Fruit fly (Drosophila melanogaster) whole organism, embryonic: ENCODE data around the gene CG4991.
A peak's percentile ranks its signal among the peaks of the same experiment; 100 is the strongest.

Source experiments
- Ada2b ChIP-seq: fragments of 200-800 bp; sonication (Bioruptor generic); IDR thresholded peaks from 2 replicates; pipeline ENCODE4 v1.3.6; 2022; ENCODE audit warnings: missing biosample characterization, missing genetic modification characterization
- Adf1 ChIP-seq: fragments of 200-800 bp; sonication (Bioruptor generic); IDR thresholded peaks from 2 replicates; pipeline ENCODE4 v1.3.6; 2022; ENCODE audit warnings: missing biosample characterization, missing genetic modification characterization
- CG10209 ChIP-seq: fragments of 200-800 bp; sonication (Bioruptor generic); optimal IDR thresholded peaks from 3 replicates; lab custom pipeline; 2017; ENCODE audit warnings: missing biosample characterization, mild to moderate bottlenecking, missing genetic modification characterization, missing genetic modification reagents
- CG10462 ChIP-seq: fragments of 200-800 bp; sonication (Bioruptor generic); optimal IDR thresholded peaks from 2 replicates; lab custom pipeline; 2016; ENCODE audit warnings: missing biosample characterization, missing genetic modification characterization
- CG10565 ChIP-seq: fragments of 200-800 bp; sonication (Bioruptor generic); optimal IDR thresholded peaks from 3 replicates; lab custom pipeline; 2016; ENCODE audit warnings: missing biosample characterization, mild to moderate bottlenecking, missing genetic modification characterization
- CG11723 ChIP-seq: fragments of 200-800 bp; sonication (Bioruptor generic); optimal IDR thresholded peaks from 2 replicates; lab custom pipeline; 2017; ENCODE audit warnings: missing biosample characterization, mild to moderate bottlenecking, missing genetic modification characterization
- CG12769 ChIP-seq: fragments of 200-800 bp; sonication (Bioruptor generic); optimal IDR thresholded peaks from 2 replicates; lab custom pipeline; 2019; ENCODE audit warnings: missing biosample characterization, mild to moderate bottlenecking, missing genetic modification characterization, moderate library complexity
- CG12942 ChIP-seq: fragments of 200-800 bp; sonication (Bioruptor generic); optimal IDR thresholded peaks from 3 replicates; lab custom pipeline; 2016; ENCODE audit warnings: missing biosample characterization, missing genetic modification characterization
- CG13296 ChIP-seq: fragments of 200-800 bp; sonication (Bioruptor generic); optimal IDR thresholded peaks from 3 replicates; lab custom pipeline; 2018; ENCODE audit warnings: missing biosample characterization, mild to moderate bottlenecking, missing genetic modification characterization
- CG14014 ChIP-seq: fragments of 200-800 bp; sonication (Bioruptor generic); IDR thresholded peaks from 2 replicates; pipeline ENCODE4 v1.3.6; 2022; ENCODE audit warnings: missing biosample characterization, missing genetic modification characterization
- CG14441 ChIP-seq: fragments of 200-800 bp; sonication (Bioruptor generic); IDR thresholded peaks from 2 replicates; pipeline ENCODE4 v1.3.6; 2022; ENCODE audit warnings: missing biosample characterization, missing genetic modification characterization
- CG15514 ChIP-seq: fragments of 200-800 bp; sonication (Bioruptor generic); optimal IDR thresholded peaks from 3 replicates; lab custom pipeline; 2017; ENCODE audit warnings: missing biosample characterization, missing genetic modification characterization, mild to moderate bottlenecking, moderate library complexity, missing genetic modification reagents
- CG18262 ChIP-seq: fragments of 200-800 bp; optimal IDR thresholded peaks from 3 replicates; lab custom pipeline; 2019; ENCODE audit warnings: missing biosample characterization, mild to moderate bottlenecking, missing genetic modification characterization, moderate library complexity
- CG2678 ChIP-seq: fragments of 200-800 bp; sonication (Bioruptor generic); optimal IDR thresholded peaks from 3 replicates; lab custom pipeline; 2019; ENCODE audit warnings: missing biosample characterization, mild to moderate bottlenecking, missing genetic modification characterization, moderate library complexity
- CG31388 ChIP-seq: fragments of 200-800 bp; sonication (Bioruptor generic); optimal IDR thresholded peaks from 2 replicates; lab custom pipeline; 2016; ENCODE audit warnings: missing biosample characterization, missing genetic modification characterization
- CG31441 ChIP-seq: fragments of 200-800 bp; sonication (Bioruptor generic); IDR thresholded peaks from 2 replicates; pipeline ENCODE4 v1.3.6; 2022; ENCODE audit warnings: missing biosample characterization, missing genetic modification characterization
- CG3726 ChIP-seq: fragments of 200-800 bp; sonication (Bioruptor generic); IDR thresholded peaks from 3 replicates; pipeline ENCODE4, ENCODE4 v1.3.6; 2022; ENCODE audit warnings: missing biosample characterization, missing genetic modification characterization
- CG4282 ChIP-seq: fragments of 200-800 bp; sonication (Bioruptor generic); optimal IDR thresholded peaks from 2 replicates; lab custom pipeline; 2016; ENCODE audit warnings: missing biosample characterization, missing genetic modification characterization
- CG4360 ChIP-seq: fragments of 200-800 bp; sonication (Bioruptor generic); IDR thresholded peaks from 2 replicates; pipeline ENCODE4 v1.3.6; 2022; ENCODE audit warnings: missing biosample characterization, missing genetic modification characterization
- CG4707 ChIP-seq: fragments of 200-800 bp; sonication (Bioruptor generic); optimal IDR thresholded peaks from 2 replicates; lab custom pipeline; 2018; ENCODE audit warnings: missing biosample characterization, mild to moderate bottlenecking, missing genetic modification characterization, moderate library complexity
- CG7271 ChIP-seq: fragments of 200-800 bp; sonication (Bioruptor generic); optimal IDR thresholded peaks from 2 replicates; lab custom pipeline; 2018; ENCODE audit warnings: missing biosample characterization, mild to moderate bottlenecking, missing genetic modification characterization, moderate library complexity
- CG7357 ChIP-seq: fragments of 200-800 bp; sonication (Bioruptor generic); IDR thresholded peaks from 3 replicates; pipeline ENCODE4 v1.3.6; 2022; ENCODE audit warnings: missing biosample characterization, missing genetic modification characterization
- CG8765 ChIP-seq: fragments of 200-800 bp; sonication (Bioruptor generic); IDR thresholded peaks from 2 replicates; pipeline ENCODE4 v1.3.6; 2022; ENCODE audit warnings: missing biosample characterization, missing genetic modification characterization
- CG9797 ChIP-seq: fragments of 200-800 bp; sonication (Bioruptor generic); optimal IDR thresholded peaks from 3 replicates; lab custom pipeline; 2018; ENCODE audit warnings: missing biosample characterization, mild to moderate bottlenecking, missing genetic modification characterization
- HHEX ChIP-seq: fragments of 200-800 bp; sonication (Bioruptor generic); optimal IDR thresholded peaks from 3 replicates; lab custom pipeline; 2017; ENCODE audit warnings: missing biosample characterization, mild to moderate bottlenecking, missing genetic modification characterization, missing genetic modification reagents
- Hey ChIP-seq: fragments of 200-800 bp; sonication (Bioruptor generic); optimal IDR thresholded peaks from 3 replicates; lab custom pipeline; 2018; ENCODE audit warnings: missing biosample characterization, mild to moderate bottlenecking, missing genetic modification characterization
- HmgD ChIP-seq: fragments of 200-800 bp; sonication (Bioruptor generic); optimal IDR thresholded peaks from 3 replicates; lab custom pipeline; 2016; ENCODE audit warnings: missing biosample characterization, missing genetic modification characterization
- MBD-R2 ChIP-seq: fragments of 200-800 bp; sonication (Bioruptor generic); IDR thresholded peaks from 2 replicates; pipeline ENCODE4 v1.3.6; 2022; ENCODE audit warnings: missing biosample characterization, missing genetic modification characterization
- Sox100B ChIP-seq: fragments of 200-800 bp; sonication (Bioruptor generic); optimal IDR thresholded peaks from 3 replicates; lab custom pipeline; 2018; ENCODE audit warnings: missing biosample characterization, mild to moderate bottlenecking, missing genetic modification characterization
- Ssrp ChIP-seq: fragments of 200-800 bp; sonication (Bioruptor generic); optimal IDR thresholded peaks from 2 replicates; lab custom pipeline; 2018; ENCODE audit warnings: missing biosample characterization, mild to moderate bottlenecking, missing genetic modification characterization, moderate library complexity
- bbx ChIP-seq: fragments of 200-800 bp; sonication (Bioruptor generic); IDR thresholded peaks from 2 replicates; pipeline ENCODE4 v1.3.6; 2022; ENCODE audit warnings: missing biosample characterization, missing genetic modification characterization; ENCODE audit not compliant: partially characterized antibody
- bcd ChIP-seq: fragments of 200-800 bp; sonication (Bioruptor generic); optimal IDR thresholded peaks from 2 replicates; lab custom pipeline; 2017; ENCODE audit warnings: missing biosample characterization, mild to moderate bottlenecking, missing genetic modification characterization
- crol ChIP-seq: fragments of 200-800 bp; sonication (Bioruptor generic); IDR thresholded peaks from 2 replicates; pipeline ENCODE4 v1.3.6; 2022; ENCODE audit warnings: missing biosample characterization, missing genetic modification characterization
- dan ChIP-seq: fragments of 200-800 bp; sonication (Bioruptor generic); IDR thresholded peaks from 2 replicates; pipeline ENCODE4 v1.3.6; 2022; ENCODE audit warnings: missing biosample characterization, missing genetic modification characterization
- dysf ChIP-seq: fragments of 200-800 bp; sonication (Bioruptor generic); IDR thresholded peaks from 3 replicates; pipeline ENCODE4 v1.3.6; 2022; ENCODE audit warnings: missing biosample characterization, missing genetic modification characterization
- gem ChIP-seq: fragments of 200-800 bp; sonication (Bioruptor generic); optimal IDR thresholded peaks from 2 replicates; lab custom pipeline; 2019; ENCODE audit warnings: missing biosample characterization, mild to moderate bottlenecking, missing genetic modification characterization, moderate library complexity
- ham ChIP-seq: fragments of 200-800 bp; sonication (Bioruptor generic); IDR thresholded peaks from 2 replicates; pipeline ENCODE4 v1.3.6; 2022; ENCODE audit warnings: missing biosample characterization, missing genetic modification characterization
- lab ChIP-seq: fragments of 200-800 bp; sonication (Bioruptor generic); optimal IDR thresholded peaks from 3 replicates; lab custom pipeline; 2017; ENCODE audit warnings: missing biosample characterization, missing genetic modification characterization, mild to moderate bottlenecking, moderate library complexity, missing genetic modification reagents
- lilli ChIP-seq: fragments of 200-800 bp; sonication (Bioruptor generic); optimal IDR thresholded peaks from 3 replicates; lab custom pipeline; 2016; ENCODE audit warnings: missing biosample characterization, missing genetic modification characterization
- nerfin-1 ChIP-seq: fragments of 200-800 bp; sonication (Bioruptor generic); optimal IDR thresholded peaks from 3 replicates; lab custom pipeline; 2019; ENCODE audit warnings: missing biosample characterization, mild to moderate bottlenecking, missing genetic modification characterization, moderate library complexity
- nom ChIP-seq: fragments of 200-800 bp; sonication (Bioruptor generic); optimal IDR thresholded peaks from 2 replicates; lab custom pipeline; 2017; ENCODE audit warnings: missing biosample characterization, missing genetic modification characterization, mild to moderate bottlenecking, moderate library complexity, missing genetic modification reagents
- otp ChIP-seq: fragments of 200-800 bp; sonication (Bioruptor generic); IDR thresholded peaks from 3 replicates; pipeline ENCODE4, ENCODE4 v1.3.6; 2022; ENCODE audit warnings: missing biosample characterization, missing genetic modification characterization
- pan ChIP-seq, 4 experiments: fragments of >200 bp in 3 of 4; fragments of 200-800 bp in 1 of 4; sonication (Bioruptor generic) in 1 of 4; optimal IDR thresholded peaks in 3 of 4; IDR thresholded peaks in 1 of 4; 2 replicates each; pipeline versions ENCODE4 v1.3.6 to Lab custom; 2017 to 2022; ENCODE audit warnings: missing biosample characterization in 2 of 4, missing genetic modification characterization in 2 of 4, mixed read lengths in 1 of 4
- schlank ChIP-seq: fragments of 200-800 bp; sonication (Bioruptor generic); optimal IDR thresholded peaks from 2 replicates; lab custom pipeline; 2018; ENCODE audit warnings: missing biosample characterization, mild to moderate bottlenecking, missing genetic modification characterization
- sisA ChIP-seq: fragments of 200-800 bp; sonication (Bioruptor generic); IDR thresholded peaks from 2 replicates; pipeline ENCODE4 v1.3.6; 2022; ENCODE audit warnings: missing biosample characterization, missing genetic modification characterization
- sug ChIP-seq: fragments of 200-800 bp; optimal IDR thresholded peaks from 2 replicates; lab custom pipeline; 2019; ENCODE audit warnings: missing biosample characterization, mild to moderate bottlenecking, missing genetic modification characterization, moderate library complexity
- tgo ChIP-seq: fragments of 200-800 bp; sonication (Bioruptor generic); IDR thresholded peaks from 3 replicates; pipeline ENCODE4 v1.3.6; 2022; ENCODE audit warnings: missing biosample characterization, missing genetic modification characterization
- tin ChIP-seq: fragments of 200-800 bp; sonication (Bioruptor generic); optimal IDR thresholded peaks from 3 replicates; lab custom pipeline; 2016; ENCODE audit warnings: missing biosample characterization, missing genetic modification characterization
- trem ChIP-seq: fragments of 200-800 bp; optimal IDR thresholded peaks from 3 replicates; lab custom pipeline; 2019; ENCODE audit warnings: missing biosample characterization, mild to moderate bottlenecking, missing genetic modification characterization, moderate library complexity

Gene CG4991

DNA sequence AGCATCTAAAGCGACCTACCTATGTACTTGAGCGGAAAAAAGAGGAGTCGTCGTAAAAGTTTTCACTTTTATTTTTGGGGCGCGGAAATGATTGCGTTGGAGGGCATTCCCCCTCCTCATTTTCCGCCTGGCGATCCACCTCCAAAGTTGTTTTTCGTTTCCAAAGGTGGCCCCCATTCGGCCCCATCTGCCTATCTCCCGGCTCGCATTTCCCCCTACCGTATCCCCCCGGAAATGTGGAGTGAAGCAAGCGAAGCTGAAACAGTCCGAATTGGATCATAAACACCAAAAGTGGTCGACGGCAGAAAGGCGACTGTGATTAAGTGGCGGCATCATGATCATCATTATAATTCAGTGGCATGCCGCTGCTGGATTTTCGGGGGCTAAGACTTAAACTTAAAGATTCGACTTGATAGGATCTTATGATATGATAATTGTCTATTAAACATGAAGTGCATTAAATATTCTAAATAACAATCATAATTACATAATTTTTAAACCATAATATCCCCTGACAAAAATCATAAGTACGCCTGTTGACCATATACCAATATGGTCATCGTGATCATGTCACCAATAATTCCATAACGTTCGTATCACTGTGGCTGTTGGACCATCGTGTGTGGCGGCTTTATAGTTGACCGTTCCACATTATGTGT is 32.0 kb downstream of the CG4991 start (continued):
- no peak for TF ChIP-seq CG10565
- peak; percentile 42 for TF ChIP-seq HHEX
- no peak for TF ChIP-seq nom (GFP tag; lab: Kevin White, UChicago)
- no peak for TF ChIP-seq CG4282 (GFP tag; lab: Kevin White, UChicago)
- no peak for TF ChIP-seq Hey (tag; lab: Kevin White, UChicago)
- TF ChIP-seq Sox100B (GFP tag; lab: Kevin White, UChicago) = peak; percentile 68
- peak; percentile 80 for TF ChIP-seq dysf (GFP tag; lab: Robert Waterston, UW)
- TF ChIP-seq CG31441 (GFP tag; lab: Robert Waterston, UW) = peak; percentile 80
- TF ChIP-seq CG14014 (GFP tag; lab: Robert Waterston, UW) = peak; percentile 79; the same call in 1 of the 2 replicates
- peak; percentile 50; the same call in 1 of the 3 replicates for TF ChIP-seq CG3726 (GFP tag; lab: Robert Waterston, UW)
- peak; percentile 63 for TF ChIP-seq CG12942 (GFP tag; lab: Kevin White, UChicago)
- no peak for TF ChIP-seq pan (optimal IDR thresholded peaks at IDR 0.05; lab: Kevin White, UChicago)
- TF ChIP-seq pan (GFP tag; optimal IDR thresholded peaks at IDR 0.05 in 1 of 2, IDR thresholded peaks at IDR 0.05 in 1 of 2) = peak in 1 of 2 experiments; percentile 78
- peak; percentile 9; the same call in 1 of the 2 replicates for TF ChIP-seq Adf1 (GFP tag; lab: Robert Waterston, UW)
- TF ChIP-seq lilli (GFP tag; lab: Kevin White, UChicago) = peak; percentile 73
- peak; percentile 77 for TF ChIP-seq CG18262 (tag; lab: Kevin White, UChicago)
- TF ChIP-seq CG14441 (GFP tag; lab: Robert Waterston, UW) = peak; percentile 74
- peak; percentile 52 for TF ChIP-seq tin (GFP tag; lab: Kevin White, UChicago)
- TF ChIP-seq CG12769 (tag; lab: Kevin White, UChicago) = peak; percentile 90
- TF ChIP-seq CG4707 = peak; percentile 18
- peak; percentile 56 for TF ChIP-seq nerfin-1 (tag; lab: Kevin White, UChicago)
- no peak for TF ChIP-seq bbx (GFP tag; lab: Robert Waterston, UW)
- 0 out of 2 replicates have a peak, but pooled peaks have one; percentile 11 for TF ChIP-seq CG4360 (GFP tag; lab: Robert Waterston, UW)
- TF ChIP-seq bcd (GFP tag; lab: Kevin White, UChicago) = peak; percentile 64
- TF ChIP-seq schlank (tag; lab: Kevin White, UChicago) = peak; percentile 33
- no peak for TF ChIP-seq CG9797 (GFP tag; lab: Kevin White, UChicago)
- peak; percentile 52 for TF ChIP-seq CG15514 (GFP tag; lab: Kevin White, UChicago)
- peak; percentile 22 for TF ChIP-seq sug (tag; lab: Kevin White, UChicago)
- TF ChIP-seq Ada2b (GFP tag; lab: Robert Waterston, UW) = peak; percentile 70
- peak; percentile 41; the same call in 1 of the 2 replicates for TF ChIP-seq MBD-R2
- peak; percentile 54; the same call in 1 of the 3 replicates for TF ChIP-seq CG7357 (GFP tag; lab: Robert Waterston, UW)
- no peak for TF ChIP-seq ham (GFP tag; lab: Robert Waterston, UW)
- no peak for TF ChIP-seq CG31388 (GFP tag; lab: Kevin White, UChicago)
- TF ChIP-seq sisA = peak; percentile 77
- TF ChIP-seq lab (GFP tag; lab: Kevin White, UChicago) = peak; percentile 82
- peak; percentile 58; the same call in 2 of the 3 replicates for TF ChIP-seq tgo (GFP tag; lab: Robert Waterston, UW)
- peak; percentile 60 for TF ChIP-seq Ssrp (tag; lab: Kevin White, UChicago)
- TF ChIP-seq CG7271 = no peak
- peak; percentile 75 for TF ChIP-seq CG10209 (GFP tag; lab: Kevin White, UChicago)
- TF ChIP-seq CG10462 (GFP tag; lab: Kevin White, UChicago) = no peak
- 0 out of 3 replicates have a peak, but pooled peaks have one; percentile 40 for TF ChIP-seq otp (GFP tag; lab: Robert Waterston, UW)
- TF ChIP-seq CG8765 (GFP tag; lab: Robert Waterston, UW) = no peak
- peak; percentile 44 for TF ChIP-seq CG11723 (GFP tag; lab: Kevin White, UChicago)
- peak; percentile 60 for TF ChIP-seq CG13296 (GFP tag; lab: Kevin White, UChicago)
- TF ChIP-seq crol (GFP tag; lab: Robert Waterston, UW) = peak; percentile 82
- TF ChIP-seq dan (GFP tag; lab: Robert Waterston, UW) = no peak
- peak; percentile 88 for TF ChIP-seq CG2678
- TF ChIP-seq trem (tag; lab: Kevin White, UChicago) = peak; percentile 46
- no peak for TF ChIP-seq HmgD (GFP tag; lab: Kevin White, UChicago)
- TF ChIP-seq gem = peak; percentile 86
